Fruit fly (Drosophila melanogaster): ENCODE measurements around the gene CG33110.

DNA sequence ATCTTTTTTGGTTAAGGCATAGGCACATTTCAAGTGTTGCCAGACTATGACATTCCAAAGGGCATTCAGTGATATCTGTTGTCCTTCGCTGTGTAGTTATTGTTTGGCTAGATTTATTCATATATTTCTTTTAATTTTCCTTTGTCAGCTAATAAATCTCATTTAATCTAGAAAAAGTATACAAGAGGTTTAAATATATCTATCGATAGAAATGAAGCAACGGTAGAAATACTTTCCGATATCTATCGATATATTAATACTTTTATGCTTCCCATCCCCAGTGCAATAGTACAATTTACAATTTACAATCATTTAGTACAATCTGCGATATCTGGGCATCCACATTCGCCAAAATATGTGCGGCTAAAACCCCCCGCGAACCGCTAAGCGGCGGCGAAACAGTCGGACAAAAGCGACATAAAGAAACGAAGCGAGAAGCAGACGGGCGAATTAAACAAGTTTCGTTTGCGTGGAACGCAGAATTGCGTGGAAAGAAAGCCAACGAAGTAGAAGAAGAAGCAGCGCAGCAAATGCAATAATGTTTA is 17.5 kb downstream of the CG33110 start, which contains the start of gene Efa6:
- peak; percentile 65 for TF ChIP-seq Mnt (GFP tag; optimal IDR thresholded peaks at IDR 0.05)
- peak; percentile 62 for TF ChIP-seq CG1620 (GFP tag; optimal IDR thresholded peaks at IDR 0.05)
- TF ChIP-seq CG5204 (GFP tag; optimal IDR thresholded peaks at IDR 0.05) = no peak
- peak; percentile 56 for TF ChIP-seq CG11617 (GFP tag; optimal IDR thresholded peaks at IDR 0.05)
- peak; percentile 10 for TF ChIP-seq CG33017 (tag; optimal IDR thresholded peaks at IDR 0.05)
- peak; percentile 44 for TF ChIP-seq pad (GFP tag; optimal IDR thresholded peaks at IDR 0.05)
- peak; percentile 90 for TF ChIP-seq toe (GFP tag; optimal IDR thresholded peaks at IDR 0.05)
- TF ChIP-seq tj (GFP tag; optimal IDR thresholded peaks at IDR 0.05) = peak; percentile 64
- peak; percentile 56 for TF ChIP-seq CG14711 (tag; optimal IDR thresholded peaks at IDR 0.05)
